Worm (Caenorhabditis elegans) whole organism, L3 larva: Measurements from ENCODE around the gene nlp-52.

ENCODE experiments used
- aly-2 ChIP-seq: fragments of 150-350 bp; optimal IDR thresholded peaks from 2 replicates; lab custom pipeline; 2014; ENCODE audit warnings: missing biosample characterization, missing genetic modification characterization
- ama-1 ChIP-seq: fragments of 150-350 bp; optimal IDR thresholded peaks from 2 replicates; lab custom pipeline; 2018
- ceh-16 ChIP-seq: sonication (generic microtip); optimal IDR thresholded peaks from 2 replicates; lab custom pipeline; 2017; ENCODE audit warnings: missing biosample characterization, missing genetic modification characterization
- daf-12 ChIP-seq: fragments of 150-350 bp; optimal IDR thresholded peaks from 2 replicates; lab custom pipeline; 2014; ENCODE audit warnings: missing biosample characterization, missing genetic modification reagents, missing genetic modification characterization
- elt-1 ChIP-seq: fragments of 150-350 bp; optimal IDR thresholded peaks from 2 replicates; lab custom pipeline; 2014; ENCODE audit warnings: missing biosample characterization, missing genetic modification characterization
- elt-2 ChIP-seq: sonication (generic microtip); optimal IDR thresholded peaks from 2 replicates; lab custom pipeline; 2016; ENCODE audit warnings: missing genetic modification reagents, mild to moderate bottlenecking, missing genetic modification characterization, missing compliant biosample characterization
- fos-1 ChIP-seq: fragments of 150-350 bp; optimal IDR thresholded peaks from 2 replicates; lab custom pipeline; 2014; ENCODE audit warnings: missing biosample characterization, missing genetic modification characterization
- nfya-1 ChIP-seq: sonication (generic microtip); optimal IDR thresholded peaks from 2 replicates; lab custom pipeline; 2017; ENCODE audit warnings: missing genetic modification characterization, mild to moderate bottlenecking, missing compliant biosample characterization, antibody characterized with exemption, moderate library complexity; ENCODE audit not compliant: insufficient read depth
- nhr-11 ChIP-seq: fragments of 150-350 bp; optimal IDR thresholded peaks from 2 replicates; lab custom pipeline; 2014; ENCODE audit warnings: missing biosample characterization, missing genetic modification characterization
- nhr-12 ChIP-seq: fragments of 150-350 bp; optimal IDR thresholded peaks from 2 replicates; lab custom pipeline; 2014; ENCODE audit warnings: missing biosample characterization, missing genetic modification characterization
- nhr-28 ChIP-seq: fragments of 150-350 bp; optimal IDR thresholded peaks from 2 replicates; lab custom pipeline; 2014; ENCODE audit warnings: missing biosample characterization, missing genetic modification characterization
- nhr-76 ChIP-seq: fragments of 150-350 bp; sonication (generic microtip); optimal IDR thresholded peaks from 5 replicates; lab custom pipeline; 2014; ENCODE audit warnings: missing biosample characterization, missing genetic modification characterization
- snpc-4 ChIP-seq: fragments of 150-350 bp; optimal IDR thresholded peaks from 2 replicates; lab custom pipeline; 2014; ENCODE audit warnings: missing biosample characterization, missing genetic modification characterization
- ztf-11 ChIP-seq: fragments of 150-350 bp; optimal IDR thresholded peaks from 2 replicates; lab custom pipeline; 2014; ENCODE audit warnings: missing biosample characterization, missing genetic modification characterization

DNA sequence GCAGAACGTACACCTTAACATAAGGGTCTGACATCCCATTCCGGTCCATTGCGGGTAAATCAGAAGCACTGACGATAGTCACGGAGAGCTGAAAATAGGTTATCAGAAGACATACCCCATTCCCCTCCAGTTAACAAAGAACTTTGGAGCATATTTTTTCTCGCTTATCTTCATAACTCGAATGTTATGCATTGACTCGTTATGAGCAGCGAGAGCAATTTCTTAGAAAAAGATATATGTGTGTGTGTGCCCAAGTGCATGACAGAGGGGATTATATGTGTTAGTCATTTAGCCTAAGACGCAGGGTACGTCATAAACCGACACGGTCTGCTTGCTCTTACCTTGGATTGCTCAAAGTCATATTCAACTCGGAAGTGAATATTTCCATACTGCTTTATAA lies 28.0 kb downstream of the nlp-52 start:
- TF ChIP-seq nhr-12 (tag; lab: Kevin White, UChicago), result no peak
- TF ChIP-seq ama-1, result no peak
- TF ChIP-seq snpc-4 (tag; lab: Kevin White, UChicago), result no peak
- TF ChIP-seq nfya-1, result no peak
- no peak for TF ChIP-seq elt-1
- TF ChIP-seq ceh-16 (tag; lab: Kevin White, UChicago), result no peak
- TF ChIP-seq nhr-11 (tag; lab: Kevin White, UChicago), result no peak
- TF ChIP-seq daf-12, result no peak
- TF ChIP-seq nhr-76, result no peak
- no peak for TF ChIP-seq aly-2
- TF ChIP-seq ztf-11, result no peak
- TF ChIP-seq elt-2 (tag; lab: Kevin White, UChicago), result no peak
- no peak for TF ChIP-seq nhr-28
- TF ChIP-seq fos-1, result no peak
